Fruit fly (Drosophila melanogaster): Measurements from ENCODE around the gene CG4572.

dm6 chr3R:19843888-19844287 is 20.3 kb downstream of the CG4572 start:
- TF ChIP-seq CG8478 (optimal IDR thresholded peaks at IDR 0.05) (no peak), CTCF (optimal IDR thresholded peaks at IDR 0.05) (no peak)
